Worm (Caenorhabditis elegans) whole organism, L1 larva: ENCODE measurements around the gene lfi-1.

Experiments used
- Y116A8C.19 ChIP-seq: sonication (generic microtip); optimal IDR thresholded peaks from 2 replicates; lab custom pipeline; 2016; ENCODE audit warnings: missing compliant biosample characterization, missing genetic modification characterization, borderline replicate concordance
- ceh-90 ChIP-seq: sonication (generic microtip); optimal IDR thresholded peaks from 2 replicates; lab custom pipeline; 2016; ENCODE audit warnings: missing genetic modification characterization, missing compliant biosample characterization
- ces-1 ChIP-seq: fragments of 150-350 bp; optimal IDR thresholded peaks from 2 replicates; lab custom pipeline; 2014; ENCODE audit warnings: missing biosample characterization, missing genetic modification reagents, missing genetic modification characterization
- hlh-4 ChIP-seq: sonication (generic microtip); optimal IDR thresholded peaks from 2 replicates; lab custom pipeline; 2016; ENCODE audit warnings: mild to moderate bottlenecking, missing genetic modification characterization, missing compliant biosample characterization
- lin-15B ChIP-seq: fragments of 150-350 bp; sonication (generic microtip); optimal IDR thresholded peaks from 3 replicates; lab custom pipeline; 2014; ENCODE audit warnings: missing biosample characterization, missing genetic modification characterization
- nhr-76 ChIP-seq: sonication (generic microtip); optimal IDR thresholded peaks from 2 replicates; lab custom pipeline; 2017; ENCODE audit warnings: missing biosample characterization, missing genetic modification characterization
- tbx-2 ChIP-seq: sonication (generic microtip); optimal IDR thresholded peaks from 2 replicates; lab custom pipeline; 2016; ENCODE audit warnings: missing genetic modification characterization, missing compliant biosample characterization
- tlp-1 ChIP-seq: fragments of 150-350 bp; optimal IDR thresholded peaks from 2 replicates; lab custom pipeline; 2014; ENCODE audit warnings: missing biosample characterization, missing genetic modification characterization
- ztf-4 ChIP-seq: fragments of 150-350 bp; optimal IDR thresholded peaks from 2 replicates; lab custom pipeline; 2014; ENCODE audit warnings: missing biosample characterization, missing genetic modification characterization

DNA sequence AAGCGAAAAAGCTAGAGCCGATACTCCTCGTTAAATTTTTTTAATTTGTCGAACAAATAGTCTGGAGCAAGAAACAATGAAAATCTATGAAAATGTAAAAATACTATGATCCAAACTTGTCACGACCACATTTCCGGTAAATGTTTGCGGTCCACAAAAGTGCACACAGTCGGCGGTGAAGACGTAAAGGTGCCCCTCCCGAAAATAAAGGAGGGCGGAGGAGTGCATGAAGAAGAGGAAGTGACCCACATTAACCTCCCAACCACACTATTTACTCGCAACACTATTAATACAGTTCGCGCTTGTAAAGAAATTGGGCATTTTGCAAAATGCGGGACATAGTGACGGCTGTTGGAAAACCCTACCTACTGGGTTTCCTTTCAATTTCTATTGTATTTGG lies 63.4 kb downstream of the lfi-1 start:
- no peak for TF ChIP-seq hlh-4 (tag; lab: Kevin White, UChicago)
- TF ChIP-seq tbx-2 (tag; lab: Kevin White, UChicago): no peak
- TF ChIP-seq ces-1 (GFP tag; lab: Kevin White, UChicago): no peak
- no peak for TF ChIP-seq ztf-4
- TF ChIP-seq ceh-90: no peak
- no peak for TF ChIP-seq nhr-76 (tag; lab: Kevin White, UChicago)
- no peak for TF ChIP-seq tlp-1
- no peak for TF ChIP-seq lin-15B (tag; lab: Kevin White, UChicago)
- no peak for TF ChIP-seq Y116A8C.19 (tag; lab: Kevin White, UChicago)
